Worm (Caenorhabditis elegans) whole organism, late embryonic: Measurements from ENCODE around the gene F19H8.2.

Experiments used
- F13H6.1 ChIP-seq: sonication (generic microtip); optimal IDR thresholded peaks from 2 replicates; lab custom pipeline; 2016; ENCODE audit warnings: missing genetic modification characterization, missing compliant biosample characterization
- K09A11.1 ChIP-seq: sonication (generic microtip); optimal IDR thresholded peaks from 2 replicates; lab custom pipeline; 2017; ENCODE audit warnings: antibody characterized with exemption, mild to moderate bottlenecking, missing genetic modification characterization, missing compliant biosample characterization; ENCODE audit not compliant: insufficient read depth
- Y22D7AL.16 ChIP-seq: sonication (generic microtip); optimal IDR thresholded peaks from 2 replicates; lab custom pipeline; 2016; ENCODE audit warnings: missing genetic modification characterization, missing compliant biosample characterization
- ama-1 ChIP-seq: fragments of 150-350 bp; optimal IDR thresholded peaks from 2 replicates; lab custom pipeline; 2014
- ceh-45 ChIP-seq: fragments of 200-800 bp; sonication (Bioruptor generic); IDR thresholded peaks from 2 replicates; pipeline ENCODE4 v1.3.6; 2022; ENCODE audit warnings: missing genetic modification reagents, missing genetic modification characterization, missing compliant biosample characterization
- ets-4 ChIP-seq: sonication (generic microtip); optimal IDR thresholded peaks from 2 replicates; lab custom pipeline; 2016; ENCODE audit warnings: missing genetic modification characterization, missing compliant biosample characterization
- fkh-6 ChIP-seq: sonication (generic microtip); optimal IDR thresholded peaks from 2 replicates; lab custom pipeline; 2016; ENCODE audit warnings: missing genetic modification characterization, missing compliant biosample characterization
- nfya-1 ChIP-seq: sonication (generic microtip); optimal IDR thresholded peaks from 2 replicates; lab custom pipeline; 2017; ENCODE audit warnings: missing genetic modification characterization, mild to moderate bottlenecking, missing compliant biosample characterization, antibody characterized with exemption, moderate library complexity
- nhr-11 ChIP-seq: fragments of 150-350 bp; optimal IDR thresholded peaks from 2 replicates; lab custom pipeline; 2014; ENCODE audit warnings: missing biosample characterization, missing genetic modification characterization
- npax-4 ChIP-seq: sonication (generic microtip); optimal IDR thresholded peaks from 2 replicates; lab custom pipeline; 2016; ENCODE audit warnings: missing genetic modification characterization, missing compliant biosample characterization
- pha-4 ChIP-seq: fragments of 150-350 bp; optimal IDR thresholded peaks from 2 replicates; lab custom pipeline; 2018; ENCODE audit warnings: missing biosample characterization, missing genetic modification reagents, missing genetic modification characterization
- pqm-1 ChIP-seq: sonication (generic microtip); optimal IDR thresholded peaks from 2 replicates; lab custom pipeline; 2016; ENCODE audit warnings: missing genetic modification characterization, missing compliant biosample characterization

DNA sequence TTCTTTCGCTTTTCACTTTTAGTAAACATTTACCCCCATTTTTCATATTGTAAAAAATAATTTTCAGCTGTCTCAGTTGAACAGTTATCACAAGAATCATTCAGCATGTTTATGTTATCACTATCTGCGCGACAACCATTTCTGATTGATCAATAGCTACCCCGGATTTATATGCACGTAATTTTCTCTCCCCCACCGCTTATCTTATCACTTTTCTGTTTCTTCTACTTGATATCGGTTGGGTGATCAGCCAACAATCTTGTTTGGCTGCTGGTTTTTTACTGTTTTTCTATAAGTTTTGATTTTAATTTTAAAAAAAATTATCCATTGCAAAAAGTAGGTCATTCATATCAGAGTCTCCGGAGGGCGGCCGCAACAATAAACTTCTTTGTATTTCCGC, 7.9 kb downstream of the F19H8.2 start:
- TF ChIP-seq fkh-6 (no peak), Y22D7AL.16 (no peak), npax-4 (tag; lab: Kevin White, UChicago) (no peak), ama-1 (no peak), K09A11.1 (tag; lab: Kevin White, UChicago) (no peak), nfya-1 (tag; lab: Kevin White, UChicago) (no peak), nhr-11 (tag; lab: Kevin White, UChicago) (no peak), ceh-45 (GFP tag; lab: Robert Waterston, UW) (no peak), ets-4 (tag; lab: Kevin White, UChicago) (no peak), pqm-1 (tag; lab: Kevin White, UChicago) (no peak), F13H6.1 (tag; lab: Kevin White, UChicago) (no peak), pha-4 (tag; lab: Kevin White, UChicago) (no peak)
